Fruit fly (Drosophila melanogaster) whole organism, embryonic: ENCODE data around the gene Chpf.
A peak's percentile ranks its signal among the peaks of the same experiment; 100 is the strongest.

Experiments used
- ATbp ChIP-seq: fragments of 200-800 bp; sonication (Bioruptor generic); optimal IDR thresholded peaks from 2 replicates; lab custom pipeline; 2017; ENCODE audit warnings: missing biosample characterization, mild to moderate bottlenecking, missing genetic modification characterization, missing genetic modification reagents
- Asciz ChIP-seq: fragments of 200-800 bp; sonication (Bioruptor generic); optimal IDR thresholded peaks from 2 replicates; lab custom pipeline; 2017; ENCODE audit warnings: missing biosample characterization, mild to moderate bottlenecking, missing genetic modification characterization, missing genetic modification reagents
- Atf3 ChIP-seq: fragments of 200-800 bp; sonication (Bioruptor generic); optimal IDR thresholded peaks from 3 replicates; lab custom pipeline; 2016; ENCODE audit warnings: missing biosample characterization, missing genetic modification characterization
- CG10209 ChIP-seq: fragments of 200-800 bp; sonication (Bioruptor generic); optimal IDR thresholded peaks from 3 replicates; lab custom pipeline; 2017; ENCODE audit warnings: missing biosample characterization, mild to moderate bottlenecking, missing genetic modification characterization, missing genetic modification reagents
- CG11085 ChIP-seq: fragments of 200-800 bp; sonication (Bioruptor generic); IDR thresholded peaks from 2 replicates; pipeline ENCODE4 v1.3.6; 2022; ENCODE audit warnings: missing biosample characterization, missing genetic modification characterization
- CG11723 ChIP-seq: fragments of 200-800 bp; sonication (Bioruptor generic); optimal IDR thresholded peaks from 2 replicates; lab custom pipeline; 2017; ENCODE audit warnings: missing biosample characterization, mild to moderate bottlenecking, missing genetic modification characterization
- CG13775 ChIP-seq: fragments of 200-800 bp; sonication (Bioruptor generic); optimal IDR thresholded peaks from 3 replicates; lab custom pipeline; 2017; ENCODE audit warnings: missing biosample characterization, mild to moderate bottlenecking, missing genetic modification characterization
- CG14050 ChIP-seq: fragments of 200-800 bp; sonication (Bioruptor generic); IDR thresholded peaks from 3 replicates; pipeline ENCODE4 v1.3.6; 2022; ENCODE audit warnings: missing biosample characterization, missing genetic modification characterization
- CG14441 ChIP-seq: fragments of 200-800 bp; sonication (Bioruptor generic); IDR thresholded peaks from 2 replicates; pipeline ENCODE4 v1.3.6; 2022; ENCODE audit warnings: missing biosample characterization, missing genetic modification characterization
- CG16813 ChIP-seq: fragments of 200-800 bp; sonication (Bioruptor generic); IDR thresholded peaks from 3 replicates; pipeline ENCODE4 v1.3.6; 2022; ENCODE audit warnings: missing biosample characterization, missing genetic modification characterization; ENCODE audit not compliant: partially characterized antibody
- CG17359 ChIP-seq: fragments of 200-800 bp; sonication (Bioruptor generic); optimal IDR thresholded peaks from 3 replicates; lab custom pipeline; 2018; ENCODE audit warnings: missing biosample characterization, mild to moderate bottlenecking, missing genetic modification characterization, moderate library complexity
- CG2678 ChIP-seq: fragments of 200-800 bp; sonication (Bioruptor generic); optimal IDR thresholded peaks from 3 replicates; lab custom pipeline; 2019; ENCODE audit warnings: missing biosample characterization, mild to moderate bottlenecking, missing genetic modification characterization, moderate library complexity
- CG43689 ChIP-seq: fragments of 200-800 bp; sonication (Bioruptor generic); IDR thresholded peaks from 2 replicates; pipeline ENCODE4 v1.3.6; 2022; ENCODE audit warnings: missing biosample characterization, missing genetic modification characterization
- CG8388 ChIP-seq: fragments of 200-800 bp; sonication (Bioruptor generic); optimal IDR thresholded peaks from 2 replicates; lab custom pipeline; 2019; ENCODE audit warnings: missing biosample characterization, mild to moderate bottlenecking, missing genetic modification characterization, moderate library complexity
- CG9817 ChIP-seq: fragments of 200-800 bp; sonication (Bioruptor generic); optimal IDR thresholded peaks from 2 replicates; lab custom pipeline; 2018; ENCODE audit warnings: missing biosample characterization, mild to moderate bottlenecking, missing genetic modification characterization, moderate library complexity
- CG9932 ChIP-seq: fragments of 200-800 bp; sonication (Bioruptor generic); IDR thresholded peaks from 2 replicates; pipeline ENCODE4 v1.3.6; 2022; ENCODE audit warnings: missing biosample characterization, missing genetic modification characterization
- Camta ChIP-seq: fragments of 200-800 bp; sonication (Bioruptor generic); optimal IDR thresholded peaks from 2 replicates; lab custom pipeline; 2016; ENCODE audit warnings: missing biosample characterization, missing genetic modification characterization
- CrebB ChIP-seq: fragments of 200-800 bp; sonication (Bioruptor generic); optimal IDR thresholded peaks from 3 replicates; lab custom pipeline; 2018; ENCODE audit warnings: missing biosample characterization, mild to moderate bottlenecking, missing genetic modification characterization
- D ChIP-seq, 2 experiments: fragments of 200-800 bp in 1 of 2; fragments of >200 bp in 1 of 2; sonication (Bioruptor generic) in 1 of 2; optimal IDR thresholded peaks; 2 replicates in 1 of 2; 3 replicates in 1 of 2; lab custom pipeline; 2017; ENCODE audit warnings: mild to moderate bottlenecking in 1 of 2, missing biosample characterization in 1 of 2, missing genetic modification characterization in 1 of 2, missing genetic modification reagents in 1 of 2
- Dbx ChIP-seq: fragments of 200-800 bp; sonication (Bioruptor generic); IDR thresholded peaks from 3 replicates; pipeline ENCODE4 v1.3.6; 2022; ENCODE audit warnings: missing biosample characterization, missing genetic modification characterization
- H15 ChIP-seq: fragments of 200-800 bp; sonication (Bioruptor generic); IDR thresholded peaks from 3 replicates; pipeline ENCODE4 v1.3.6; 2022; ENCODE audit warnings: missing biosample characterization, missing genetic modification characterization
- HLH4C ChIP-seq: fragments of 200-800 bp; sonication (Bioruptor generic); IDR thresholded peaks from 3 replicates; pipeline ENCODE4 v1.3.6; 2022; ENCODE audit warnings: missing biosample characterization, missing genetic modification characterization; ENCODE audit not compliant: partially characterized antibody
- Hsf ChIP-seq: fragments of 200-800 bp; sonication (Bioruptor generic); optimal IDR thresholded peaks from 3 replicates; lab custom pipeline; 2016; ENCODE audit warnings: missing biosample characterization, missing genetic modification characterization
- Jarid2 ChIP-seq: fragments of 200-800 bp; sonication (Bioruptor generic); optimal IDR thresholded peaks from 3 replicates; lab custom pipeline; 2017; ENCODE audit warnings: mild to moderate bottlenecking, missing biosample characterization, missing genetic modification reagents, missing genetic modification characterization
- MESR4 ChIP-seq: fragments of 200-800 bp; sonication (Bioruptor generic); optimal IDR thresholded peaks from 2 replicates; lab custom pipeline; 2018; ENCODE audit warnings: missing biosample characterization, mild to moderate bottlenecking, missing genetic modification characterization, moderate library complexity
- Med ChIP-seq: fragments of 200-800 bp; sonication (Bioruptor generic); peaks from one replicate; lab custom pipeline; 2016; ENCODE audit warnings: missing biosample characterization, missing genetic modification characterization, mild to moderate bottlenecking, inconsistent platforms, moderate library complexity
- NC2α ChIP-seq: fragments of 200-800 bp; sonication (Bioruptor generic); optimal IDR thresholded peaks from 2 replicates; lab custom pipeline; 2016; ENCODE audit warnings: missing biosample characterization, missing genetic modification characterization
- NFAT ChIP-seq: fragments of 200-800 bp; sonication (Bioruptor generic); IDR thresholded peaks from 2 replicates; pipeline ENCODE4 v1.3.6; 2022; ENCODE audit warnings: missing biosample characterization, missing genetic modification characterization
- NfI ChIP-seq: fragments of 200-800 bp; sonication (Bioruptor generic); optimal IDR thresholded peaks from 3 replicates; lab custom pipeline; 2018; ENCODE audit warnings: missing biosample characterization, mild to moderate bottlenecking, missing genetic modification characterization, moderate library complexity
- Scr ChIP-seq: fragments of 200-800 bp; sonication (Bioruptor generic); IDR thresholded peaks from 2 replicates; pipeline ENCODE4 v1.3.6; 2022; ENCODE audit warnings: missing biosample characterization, missing genetic modification characterization; ENCODE audit not compliant: partially characterized antibody
- Sin3A ChIP-seq: fragments of >200 bp; optimal IDR thresholded peaks from 2 replicates; lab custom pipeline; 2018
- Taf1 ChIP-seq: fragments of 200-800 bp; sonication (Bioruptor generic); IDR thresholded peaks from 2 replicates; pipeline ENCODE4 v1.3.6; 2022; ENCODE audit warnings: missing biosample characterization, missing genetic modification characterization
- Trl ChIP-seq, 3 experiments: fragments of >200 bp in 2 of 3; fragments of 200-800 bp in 1 of 3; sonication (Bioruptor generic) in 1 of 3; optimal IDR thresholded peaks; 2 replicates in 1 of 3; 3 replicates in 2 of 3; lab custom pipeline; 2016 to 2017; ENCODE audit warnings: missing biosample characterization in 1 of 3, missing genetic modification characterization in 1 of 3
- aop ChIP-seq: fragments of 200-800 bp; sonication (Bioruptor generic); IDR thresholded peaks from 2 replicates; pipeline ENCODE4 v1.3.6; 2022; ENCODE audit warnings: missing biosample characterization, missing genetic modification characterization
- ato ChIP-seq: fragments of 200-800 bp; sonication (Bioruptor generic); IDR thresholded peaks from 2 replicates; pipeline ENCODE4 v1.3.6; 2022; ENCODE audit warnings: missing biosample characterization, missing genetic modification characterization; ENCODE audit not compliant: partially characterized antibody
- chif ChIP-seq, 2 experiments: fragments of 200-800 bp; sonication (Bioruptor generic); optimal IDR thresholded peaks; 3 replicates each; lab custom pipeline; 2016; ENCODE audit warnings: missing biosample characterization in 2 of 2, missing genetic modification characterization in 2 of 2
- chinmo ChIP-seq: fragments of 200-800 bp; sonication (Bioruptor generic); IDR thresholded peaks from 4 replicates; pipeline ENCODE4 v1.3.6; 2022; ENCODE audit warnings: missing biosample characterization, missing genetic modification characterization; ENCODE audit not compliant: partially characterized antibody
- fru ChIP-seq: fragments of >200 bp; optimal IDR thresholded peaks from 2 replicates; lab custom pipeline; 2017
- gce ChIP-seq: fragments of 200-800 bp; sonication (Bioruptor generic); IDR thresholded peaks from 3 replicates; pipeline ENCODE4 v1.3.6; 2022; ENCODE audit warnings: missing biosample characterization, missing genetic modification characterization
- ham ChIP-seq: fragments of 200-800 bp; sonication (Bioruptor generic); IDR thresholded peaks from 2 replicates; pipeline ENCODE4 v1.3.6; 2022; ENCODE audit warnings: missing biosample characterization, missing genetic modification characterization
- hb ChIP-seq: fragments of 200-800 bp; sonication (Bioruptor generic); IDR thresholded peaks from 3 replicates; pipeline ENCODE4 v1.3.6; 2022; ENCODE audit warnings: missing biosample characterization, missing genetic modification characterization; ENCODE audit not compliant: partially characterized antibody
- hkb ChIP-seq, 2 experiments: fragments of 200-800 bp in 1 of 2; fragments of >200 bp in 1 of 2; sonication (Bioruptor generic) in 1 of 2; IDR thresholded peaks in 1 of 2; optimal IDR thresholded peaks in 1 of 2; 2 replicates each; pipeline versions ENCODE4 v1.3.6 to Lab custom; 2017 to 2022; ENCODE audit warnings: missing biosample characterization in 1 of 2, missing genetic modification characterization in 1 of 2
- jigr1 ChIP-seq: fragments of 200-800 bp; sonication (Bioruptor generic); IDR thresholded peaks from 3 replicates; pipeline ENCODE4 v1.3.6; 2022; ENCODE audit warnings: missing biosample characterization, missing genetic modification characterization
- mld ChIP-seq: fragments of 200-800 bp; sonication (Bioruptor generic); IDR thresholded peaks from 3 replicates; pipeline ENCODE4 v1.3.6; 2022; ENCODE audit warnings: missing biosample characterization, missing genetic modification characterization; ENCODE audit not compliant: partially characterized antibody
- nom ChIP-seq: fragments of 200-800 bp; sonication (Bioruptor generic); optimal IDR thresholded peaks from 2 replicates; lab custom pipeline; 2017; ENCODE audit warnings: missing biosample characterization, missing genetic modification characterization, mild to moderate bottlenecking, moderate library complexity, missing genetic modification reagents
- pnt ChIP-seq: fragments of 200-800 bp; sonication (Bioruptor generic); optimal IDR thresholded peaks from 3 replicates; lab custom pipeline; 2016; ENCODE audit warnings: missing biosample characterization, missing genetic modification characterization
- sima ChIP-seq: fragments of 200-800 bp; sonication (Bioruptor generic); optimal IDR thresholded peaks from 2 replicates; lab custom pipeline; 2016; ENCODE audit warnings: missing biosample characterization, missing genetic modification characterization
- unpg ChIP-seq: fragments of 200-800 bp; sonication (Bioruptor generic); optimal IDR thresholded peaks from 3 replicates; lab custom pipeline; 2018; ENCODE audit warnings: missing biosample characterization, mild to moderate bottlenecking, missing genetic modification characterization, moderate library complexity
- wdn ChIP-seq: fragments of 200-800 bp; sonication (Bioruptor generic); IDR thresholded peaks from 2 replicates; pipeline ENCODE4 v1.3.6; 2022; ENCODE audit warnings: missing biosample characterization, missing genetic modification characterization

Chpf gene

dm6 chrX:13090656-13091261 lies 21.5 kb downstream of the Chpf start, which contains the start of gene lic (continued):
- TF ChIP-seq Jarid2 (GFP tag; lab: Kevin White, UChicago), result no peak
- no peak for TF ChIP-seq sima
- TF ChIP-seq MESR4 (GFP tag; lab: Kevin White, UChicago), result peak; percentile 30
- TF ChIP-seq CG13775 (GFP tag; lab: Kevin White, UChicago), result no peak
- peak; percentile 73 for TF ChIP-seq HLH4C (GFP tag; lab: Robert Waterston, UW)
- TF ChIP-seq Sin3A (lab: Kevin White, UChicago), result no peak
- no peak for TF ChIP-seq Atf3 (GFP tag; lab: Kevin White, UChicago)
- no peak for TF ChIP-seq CG11085 (GFP tag; lab: Robert Waterston, UW)
- TF ChIP-seq NFAT (GFP tag; lab: Robert Waterston, UW), result 0 out of 2 replicates have a peak, but pooled peaks have one; percentile 15
- TF ChIP-seq CrebB, result no peak
- TF ChIP-seq CG9932 (GFP tag; lab: Robert Waterston, UW), result no peak
- TF ChIP-seq Scr, result peak; percentile 62
- TF ChIP-seq hkb (optimal IDR thresholded peaks at IDR 0.05; lab: Kevin White, UChicago), result no peak
- TF ChIP-seq hkb (GFP tag; IDR thresholded peaks at IDR 0.05; lab: Robert Waterston, UW), result no peak
- TF ChIP-seq hb (GFP tag; lab: Robert Waterston, UW), result peak; percentile 77
- TF ChIP-seq Taf1 (GFP tag; lab: Robert Waterston, UW), result no peak
- TF ChIP-seq fru (lab: Kevin White, UChicago), result no peak
- no peak for TF ChIP-seq CG11723 (GFP tag; lab: Kevin White, UChicago)
- TF ChIP-seq ato (GFP tag; lab: Robert Waterston, UW), result peak; percentile 88
- TF ChIP-seq CG43689 (GFP tag; lab: Robert Waterston, UW), result no peak
- peak; percentile 81 for TF ChIP-seq CG16813
- no peak for TF ChIP-seq H15 (GFP tag; lab: Robert Waterston, UW)
- TF ChIP-seq chif (GFP tag; optimal IDR thresholded peaks at IDR 0.05; lab: Kevin White, UChicago), result no peak
- TF ChIP-seq mld (GFP tag; lab: Robert Waterston, UW), result peak; percentile 81; the same call in 1 of the 3 replicates
- TF ChIP-seq unpg, result no peak
- no peak for TF ChIP-seq CG17359
- no peak for TF ChIP-seq NC2α (GFP tag; lab: Kevin White, UChicago)
- no peak for TF ChIP-seq CG14441 (GFP tag; lab: Robert Waterston, UW)
- no peak for TF ChIP-seq jigr1 (GFP tag; lab: Robert Waterston, UW)
- no peak for TF ChIP-seq CG14050 (GFP tag; lab: Robert Waterston, UW)
- TF ChIP-seq nom, result no peak
- TF ChIP-seq pnt (GFP tag; lab: Kevin White, UChicago), result no peak
- no peak for TF ChIP-seq CG8388 (GFP tag; lab: Kevin White, UChicago)
- no peak for TF ChIP-seq Asciz (GFP tag; lab: Kevin White, UChicago)
- no peak for TF ChIP-seq ham
- no peak for TF ChIP-seq Camta (GFP tag; lab: Kevin White, UChicago)
- no peak for TF ChIP-seq aop (GFP tag; lab: Robert Waterston, UW)
- peak; percentile 87 for TF ChIP-seq chinmo (GFP tag; lab: Robert Waterston, UW)
- TF ChIP-seq ATbp (GFP tag; lab: Kevin White, UChicago), result no peak
- TF ChIP-seq wdn (GFP tag; lab: Robert Waterston, UW), result no peak
- no peak for TF ChIP-seq NfI (GFP tag; lab: Kevin White, UChicago)
- peak; percentile 28 for TF ChIP-seq Med
- TF ChIP-seq CG2678, result no peak
- TF ChIP-seq gce (GFP tag; lab: Robert Waterston, UW), result no peak
- TF ChIP-seq CG10209 (GFP tag; lab: Kevin White, UChicago), result no peak
- TF ChIP-seq Dbx (GFP tag; lab: Robert Waterston, UW), result no peak
- peak in 1 of 2 experiments; percentile 5 for TF ChIP-seq Trl (optimal IDR thresholded peaks at IDR 0.05; lab: Kevin White, UChicago)
- TF ChIP-seq Trl (GFP tag; optimal IDR thresholded peaks at IDR 0.05; lab: Kevin White, UChicago), result no peak
- TF ChIP-seq Hsf (GFP tag; lab: Kevin White, UChicago), result no peak
- no peak for TF ChIP-seq D (optimal IDR thresholded peaks at IDR 0.05; lab: Kevin White, UChicago)
- TF ChIP-seq D (GFP tag; optimal IDR thresholded peaks at IDR 0.05; lab: Kevin White, UChicago), result no peak
- no peak for TF ChIP-seq CG9817 (tag; lab: Kevin White, UChicago)
